Fruit fly (Drosophila melanogaster) whole organism, embryonic: ENCODE measurements around the gene CG3036.

ENCODE experiments used
- ATbp ChIP-seq: fragments of 200-800 bp; sonication (Bioruptor generic); optimal IDR thresholded peaks from 2 replicates; lab custom pipeline; 2017; ENCODE audit warnings: missing biosample characterization, mild to moderate bottlenecking, missing genetic modification characterization, missing genetic modification reagents
- BEAF-32 ChIP-seq: fragments of 200-800 bp; sonication (Bioruptor generic); optimal IDR thresholded peaks from 3 replicates; lab custom pipeline; 2017; ENCODE audit warnings: missing biosample characterization, missing genetic modification characterization, mild to moderate bottlenecking, moderate library complexity, missing genetic modification reagents
- CG10543 ChIP-seq: fragments of 200-800 bp; sonication (Bioruptor generic); optimal IDR thresholded peaks from 3 replicates; lab custom pipeline; 2017; ENCODE audit warnings: missing biosample characterization, mild to moderate bottlenecking, missing genetic modification characterization, moderate library complexity
- CG11247 ChIP-seq: fragments of 200-800 bp; sonication (Bioruptor generic); IDR thresholded peaks from 2 replicates; pipeline ENCODE4 v1.3.6; 2022; ENCODE audit warnings: missing biosample characterization, missing genetic modification characterization
- CG11695 ChIP-seq: fragments of 200-800 bp; sonication (Bioruptor generic); IDR thresholded peaks from 3 replicates; pipeline ENCODE4 v1.3.6; 2022; ENCODE audit warnings: missing biosample characterization, missing genetic modification characterization
- CG14014 ChIP-seq: fragments of 200-800 bp; sonication (Bioruptor generic); IDR thresholded peaks from 2 replicates; pipeline ENCODE4 v1.3.6; 2022; ENCODE audit warnings: missing biosample characterization, missing genetic modification characterization
- CG14710 ChIP-seq: fragments of 200-800 bp; sonication (Bioruptor generic); optimal IDR thresholded peaks from 3 replicates; lab custom pipeline; 2019; ENCODE audit warnings: missing biosample characterization, mild to moderate bottlenecking, missing genetic modification characterization, moderate library complexity
- CG15073 ChIP-seq: fragments of 200-800 bp; sonication (Bioruptor generic); optimal IDR thresholded peaks from 2 replicates; lab custom pipeline; 2016; ENCODE audit warnings: missing biosample characterization, missing genetic modification characterization
- CG1603 ChIP-seq: fragments of 200-800 bp; sonication (Bioruptor generic); optimal IDR thresholded peaks from 2 replicates; lab custom pipeline; 2019; ENCODE audit warnings: missing biosample characterization, mild to moderate bottlenecking, missing genetic modification characterization, moderate library complexity
- CG16815 ChIP-seq: fragments of 200-800 bp; sonication (Bioruptor generic); optimal IDR thresholded peaks from 3 replicates; lab custom pipeline; 2017; ENCODE audit warnings: missing biosample characterization, mild to moderate bottlenecking, missing genetic modification characterization
- CG17385 ChIP-seq: fragments of 200-800 bp; sonication (Bioruptor generic); optimal IDR thresholded peaks from 3 replicates; lab custom pipeline; 2018; ENCODE audit warnings: missing biosample characterization, mild to moderate bottlenecking, missing genetic modification characterization
- CG18262 ChIP-seq: fragments of 200-800 bp; optimal IDR thresholded peaks from 3 replicates; lab custom pipeline; 2019; ENCODE audit warnings: missing biosample characterization, mild to moderate bottlenecking, missing genetic modification characterization, moderate library complexity
- CG2202 ChIP-seq: fragments of 200-800 bp; sonication (Bioruptor generic); optimal IDR thresholded peaks from 2 replicates; lab custom pipeline; 2018; ENCODE audit warnings: missing biosample characterization, mild to moderate bottlenecking, missing genetic modification characterization
- CG2889 ChIP-seq: fragments of 200-800 bp; sonication (Bioruptor generic); IDR thresholded peaks from 3 replicates; pipeline ENCODE4 v1.3.6; 2022; ENCODE audit warnings: missing biosample characterization, missing genetic modification characterization
- CG4282 ChIP-seq: fragments of 200-800 bp; sonication (Bioruptor generic); optimal IDR thresholded peaks from 2 replicates; lab custom pipeline; 2016; ENCODE audit warnings: missing biosample characterization, missing genetic modification characterization
- CG4854 ChIP-seq: fragments of 200-800 bp; sonication (Bioruptor generic); optimal IDR thresholded peaks from 2 replicates; lab custom pipeline; 2016; ENCODE audit warnings: missing biosample characterization, missing genetic modification characterization, inconsistent platforms
- CG8924 ChIP-seq: fragments of 200-800 bp; optimal IDR thresholded peaks from 3 replicates; lab custom pipeline; 2019; ENCODE audit warnings: missing biosample characterization, mild to moderate bottlenecking, missing genetic modification characterization, moderate library complexity
- CG8944 ChIP-seq: fragments of 200-800 bp; sonication (Bioruptor generic); optimal IDR thresholded peaks from 3 replicates; lab custom pipeline; 2016; ENCODE audit warnings: missing biosample characterization, missing genetic modification characterization
- Dip3 ChIP-seq: fragments of 200-800 bp; sonication (Bioruptor generic); optimal IDR thresholded peaks from 3 replicates; lab custom pipeline; 2016; ENCODE audit warnings: missing biosample characterization, missing genetic modification characterization
- Doc2 ChIP-seq: fragments of 200-800 bp; sonication (Bioruptor generic); IDR thresholded peaks from 2 replicates; pipeline ENCODE4 v1.3.6; 2022; ENCODE audit warnings: missing biosample characterization, missing genetic modification characterization
- Eip74EF ChIP-seq, 2 experiments: fragments of 200-800 bp in 1 of 2; fragments of >200 bp in 1 of 2; sonication (Bioruptor generic) in 1 of 2; optimal IDR thresholded peaks; 2 replicates each; lab custom pipeline; 2017 to 2019; ENCODE audit warnings: missing biosample characterization in 2 of 2, missing genetic modification characterization in 2 of 2, mild to moderate bottlenecking in 1 of 2, moderate library complexity in 1 of 2
- Fer2 ChIP-seq: fragments of 200-800 bp; sonication (Bioruptor generic); optimal IDR thresholded peaks from 2 replicates; lab custom pipeline; 2018; ENCODE audit warnings: missing biosample characterization, mild to moderate bottlenecking, missing genetic modification characterization, moderate library complexity
- Gug ChIP-seq: fragments of 200-800 bp; sonication (Bioruptor generic); IDR thresholded peaks from 4 replicates; pipeline ENCODE4 v1.3.6; 2022; ENCODE audit warnings: missing biosample characterization, missing genetic modification characterization
- H15 ChIP-seq: fragments of 200-800 bp; sonication (Bioruptor generic); IDR thresholded peaks from 3 replicates; pipeline ENCODE4 v1.3.6; 2022; ENCODE audit warnings: missing biosample characterization, missing genetic modification characterization
- HmgZ ChIP-seq: fragments of 200-800 bp; sonication (Bioruptor generic); optimal IDR thresholded peaks from 2 replicates; lab custom pipeline; 2018; ENCODE audit warnings: missing biosample characterization, mild to moderate bottlenecking, missing genetic modification characterization
- Lim3 ChIP-seq: fragments of 200-800 bp; sonication (Bioruptor generic); IDR thresholded peaks from 2 replicates; pipeline ENCODE4 v1.3.6; 2022; ENCODE audit warnings: missing biosample characterization, missing genetic modification characterization
- Nf-YA ChIP-seq: fragments of 200-800 bp; sonication (Bioruptor generic); IDR thresholded peaks from 2 replicates; pipeline ENCODE4 v1.3.6; 2022; ENCODE audit warnings: missing biosample characterization, missing genetic modification characterization
- Opbp ChIP-seq: fragments of 200-800 bp; sonication (Bioruptor generic); IDR thresholded peaks from 3 replicates; pipeline ENCODE4 v1.3.6; 2022; ENCODE audit warnings: missing biosample characterization, missing genetic modification characterization; ENCODE audit not compliant: partially characterized antibody
- Pdp1 ChIP-seq, 2 experiments: fragments of 200-800 bp; sonication (Bioruptor generic); optimal IDR thresholded peaks; 3 replicates each; lab custom pipeline; 2016; ENCODE audit warnings: missing biosample characterization in 2 of 2, missing genetic modification characterization in 2 of 2, mild to moderate bottlenecking in 1 of 2, moderate library complexity in 1 of 2
- Tbp ChIP-seq: fragments of >200 bp; optimal IDR thresholded peaks from 2 replicates; lab custom pipeline; 2018; ENCODE audit warnings: missing biosample characterization, missing genetic modification characterization
- bigmax ChIP-seq: fragments of 200-800 bp; sonication (Bioruptor generic); optimal IDR thresholded peaks from 2 replicates; lab custom pipeline; 2018; ENCODE audit warnings: missing biosample characterization, mild to moderate bottlenecking, missing genetic modification characterization
- dati ChIP-seq: fragments of 200-800 bp; sonication (Bioruptor generic); IDR thresholded peaks from 2 replicates; pipeline ENCODE4 v1.3.6; 2022; ENCODE audit warnings: missing biosample characterization, missing genetic modification characterization
- ems ChIP-seq: fragments of 200-800 bp; sonication (Bioruptor generic); optimal IDR thresholded peaks from 3 replicates; lab custom pipeline; 2016; ENCODE audit warnings: missing biosample characterization, missing genetic modification characterization
- hbn ChIP-seq: fragments of 200-800 bp; sonication (Bioruptor generic); IDR thresholded peaks from 2 replicates; pipeline ENCODE4 v1.3.6; 2022; ENCODE audit warnings: missing biosample characterization, missing genetic modification characterization; ENCODE audit not compliant: partially characterized antibody
- lbe ChIP-seq: fragments of 200-800 bp; sonication (Bioruptor generic); optimal IDR thresholded peaks from 2 replicates; lab custom pipeline; 2016; ENCODE audit warnings: missing biosample characterization, mild to moderate bottlenecking, missing genetic modification characterization
- lola ChIP-seq, 3 experiments: fragments of >200 bp in 2 of 3; fragments of 200-800 bp in 1 of 3; sonication (Bioruptor generic) in 1 of 3; optimal IDR thresholded peaks; 2 replicates each; lab custom pipeline; 2017 to 2019; ENCODE audit warnings: missing biosample characterization in 3 of 3, missing genetic modification characterization in 3 of 3, mild to moderate bottlenecking in 1 of 3, moderate library complexity in 1 of 3
- lov ChIP-seq, 2 experiments: fragments of 200-800 bp in 1 of 2; fragments of >200 bp in 1 of 2; sonication (Bioruptor generic) in 1 of 2; IDR thresholded peaks in 1 of 2; optimal IDR thresholded peaks in 1 of 2; 2 replicates in 1 of 2; 3 replicates in 1 of 2; pipeline versions ENCODE4 v1.3.6 to Lab custom; 2017 to 2022; ENCODE audit warnings: missing biosample characterization in 1 of 2, missing genetic modification characterization in 1 of 2
- nerfin-2 ChIP-seq: fragments of 200-800 bp; sonication (Bioruptor generic); IDR thresholded peaks from 2 replicates; pipeline ENCODE4 v1.3.6; 2022; ENCODE audit warnings: missing biosample characterization, missing genetic modification characterization; ENCODE audit not compliant: partially characterized antibody
- otp ChIP-seq: fragments of 200-800 bp; sonication (Bioruptor generic); IDR thresholded peaks from 3 replicates; pipeline ENCODE4, ENCODE4 v1.3.6; 2022; ENCODE audit warnings: missing biosample characterization, missing genetic modification characterization
- p53 ChIP-seq: fragments of 200-800 bp; sonication (Bioruptor generic); optimal IDR thresholded peaks from 2 replicates; lab custom pipeline; 2016; ENCODE audit warnings: missing biosample characterization, missing genetic modification characterization
- row ChIP-seq: fragments of 200-800 bp; sonication (Bioruptor generic); IDR thresholded peaks from 3 replicates; pipeline ENCODE4 v1.3.6; 2022; ENCODE audit warnings: missing biosample characterization, missing genetic modification characterization
- sd ChIP-seq: fragments of 200-800 bp; sonication (Bioruptor generic); optimal IDR thresholded peaks from 3 replicates; lab custom pipeline; 2018; ENCODE audit warnings: missing biosample characterization, mild to moderate bottlenecking, missing genetic modification characterization, moderate library complexity
- sima ChIP-seq: fragments of 200-800 bp; sonication (Bioruptor generic); optimal IDR thresholded peaks from 2 replicates; lab custom pipeline; 2016; ENCODE audit warnings: missing biosample characterization, missing genetic modification characterization
- sna ChIP-seq: fragments of 200-800 bp; sonication (Bioruptor generic); IDR thresholded peaks from 2 replicates; pipeline ENCODE4 v1.3.6; 2022; ENCODE audit warnings: missing biosample characterization, missing genetic modification characterization; ENCODE audit not compliant: partially characterized antibody
- tx ChIP-seq: fragments of 200-800 bp; sonication (Bioruptor generic); optimal IDR thresholded peaks from 2 replicates; lab custom pipeline; 2016; ENCODE audit warnings: missing biosample characterization, missing genetic modification characterization
- unpg ChIP-seq: fragments of 200-800 bp; sonication (Bioruptor generic); optimal IDR thresholded peaks from 3 replicates; lab custom pipeline; 2018; ENCODE audit warnings: missing biosample characterization, mild to moderate bottlenecking, missing genetic modification characterization, moderate library complexity
- vvl ChIP-seq: fragments of 200-800 bp; sonication (Bioruptor generic); IDR thresholded peaks from 2 replicates; pipeline ENCODE4 v1.3.6; 2022; ENCODE audit warnings: missing biosample characterization, missing genetic modification characterization
- zf30C ChIP-seq: fragments of 200-800 bp; sonication (Bioruptor generic); optimal IDR thresholded peaks from 3 replicates; lab custom pipeline; 2018; ENCODE audit warnings: missing biosample characterization, mild to moderate bottlenecking, missing genetic modification characterization

CG3036 gene

dm6 chr2L:4847191-4847853 is 44.6 kb upstream of the CG3036 start, which contains the start of the genes mxt and CG11927 (continued):
- TF ChIP-seq CG10543 (peak; percentile 56), sima (GFP tag; lab: Kevin White, UChicago) (no peak), zf30C (GFP tag; lab: Kevin White, UChicago) (no peak), hbn (GFP tag; lab: Robert Waterston, UW) (peak; percentile 87), CG4282 (no peak), CG4854 (GFP tag; lab: Kevin White, UChicago) (no peak), CG17385 (GFP tag; lab: Kevin White, UChicago) (no peak), Lim3 (GFP tag; lab: Robert Waterston, UW) (no peak), Doc2 (GFP tag; lab: Robert Waterston, UW) (no peak), CG8944 (GFP tag; lab: Kevin White, UChicago) (peak; percentile 8), Dip3 (GFP tag; lab: Kevin White, UChicago) (peak; percentile 33), CG8924 (tag; lab: Kevin White, UChicago) (peak; percentile 56), CG14014 (GFP tag; lab: Robert Waterston, UW) (0 out of 2 replicates have a peak, but pooled peaks have one; percentile 45), lola (GFP tag; optimal IDR thresholded peaks at IDR 0.05; lab: Kevin White, UChicago) (peak in 1 of 3 experiments; percentile 35), otp (GFP tag; lab: Robert Waterston, UW) (0 out of 3 replicates have a peak, but pooled peaks have one; percentile 15), BEAF-32 (peak; percentile 86), Eip74EF (GFP tag; optimal IDR thresholded peaks at IDR 0.05; lab: Kevin White, UChicago) (no peak), nerfin-2 (GFP tag; lab: Robert Waterston, UW) (peak; percentile 71), tx (GFP tag; lab: Kevin White, UChicago) (peak; percentile 43), CG2202 (no peak), Gug (peak; percentile 83), unpg (GFP tag; lab: Kevin White, UChicago) (no peak), CG11695 (GFP tag; lab: Robert Waterston, UW) (no peak), CG1603 (tag; lab: Kevin White, UChicago) (no peak), dati (GFP tag; lab: Robert Waterston, UW) (no peak), Opbp (GFP tag; lab: Robert Waterston, UW) (peak; percentile 90), sna (GFP tag; lab: Robert Waterston, UW) (peak; percentile 82), bigmax (GFP tag; lab: Kevin White, UChicago) (no peak), CG11247 (GFP tag; lab: Robert Waterston, UW) (peak; percentile 53), CG16815 (GFP tag; lab: Kevin White, UChicago) (no peak), p53 (GFP tag; lab: Kevin White, UChicago) (no peak), ems (GFP tag; lab: Kevin White, UChicago) (no peak), Tbp (GFP tag; lab: Kevin White, UChicago) (no peak), row (GFP tag; lab: Robert Waterston, UW) (peak; percentile 80), ATbp (GFP tag; lab: Kevin White, UChicago) (no peak), Pdp1 (GFP tag; optimal IDR thresholded peaks at IDR 0.05; lab: Kevin White, UChicago) (peak in 1 of 2 experiments; percentile 30), vvl (GFP tag; lab: Robert Waterston, UW) (peak; percentile 44; the same call in 1 of the 2 replicates), Nf-YA (GFP tag; lab: Robert Waterston, UW) (no peak), Fer2 (tag; lab: Kevin White, UChicago) (peak; percentile 12), CG2889 (GFP tag; lab: Robert Waterston, UW) (no peak), H15 (GFP tag; lab: Robert Waterston, UW) (peak; percentile 38; the same call in 1 of the 3 replicates), CG18262 (tag; lab: Kevin White, UChicago) (peak; percentile 40), sd (tag; lab: Kevin White, UChicago) (no peak), CG15073 (GFP tag; lab: Kevin White, UChicago) (no peak), HmgZ (tag; lab: Kevin White, UChicago) (peak; percentile 36), lbe (GFP tag; lab: Kevin White, UChicago) (no peak), CG14710 (tag; lab: Kevin White, UChicago) (peak; percentile 63), lov (optimal IDR thresholded peaks at IDR 0.05; lab: Kevin White, UChicago) (no peak), lov (GFP tag; IDR thresholded peaks at IDR 0.05; lab: Robert Waterston, UW) (no peak)
